Worm (Caenorhabditis elegans) whole organism, young adult: Measurements from ENCODE around the gene srr-8.
A peak's percentile ranks its signal among the peaks of the same experiment; 100 is the strongest.

ENCODE experiments used
- C06A6.2 ChIP-seq: fragments of 200-800 bp; sonication (Bioruptor generic); conservative IDR thresholded peaks from 2 replicates; pipeline ENCODE4 v1.3.6; 2022; ENCODE audit warnings: missing genetic modification characterization, missing compliant biosample characterization
- D2030.7 ChIP-seq: fragments of 200-800 bp; sonication (Bioruptor generic); IDR thresholded peaks from 2 replicates; pipeline ENCODE4 v1.3.6; 2022; ENCODE audit warnings: missing genetic modification reagents, missing genetic modification characterization, missing compliant biosample characterization
- F23B12.7 ChIP-seq: sonication (generic microtip); optimal IDR thresholded peaks from 2 replicates; lab custom pipeline; 2017; ENCODE audit warnings: missing genetic modification characterization, mild to moderate bottlenecking, missing compliant biosample characterization, antibody characterized with exemption, moderate library complexity; ENCODE audit not compliant: insufficient read depth
- F33H1.4 ChIP-seq: fragments of 200-800 bp; sonication (Bioruptor generic); IDR thresholded peaks from 2 replicates; pipeline ENCODE4 v1.3.6; 2022; ENCODE audit warnings: missing genetic modification reagents, missing genetic modification characterization, missing compliant biosample characterization
- F37B4.10 ChIP-seq: fragments of 200-800 bp; sonication (Bioruptor generic); IDR thresholded peaks from 2 replicates; pipeline ENCODE4 v1.3.6; 2022; ENCODE audit warnings: missing genetic modification characterization, missing compliant biosample characterization
- F49E8.2 ChIP-seq: sonication (generic microtip); optimal IDR thresholded peaks from 3 replicates; lab custom pipeline; 2017; ENCODE audit warnings: missing genetic modification characterization, mild to moderate bottlenecking, missing compliant biosample characterization, antibody characterized with exemption, moderate library complexity; ENCODE audit not compliant: insufficient read depth
- F55B11.4 ChIP-seq: sonication (generic microtip); optimal IDR thresholded peaks from 2 replicates; lab custom pipeline; 2016; ENCODE audit warnings: missing compliant biosample characterization, missing genetic modification characterization, borderline replicate concordance; ENCODE audit not compliant: insufficient read depth
- T26A5.8 ChIP-seq: sonication (generic microtip); optimal IDR thresholded peaks from 2 replicates; lab custom pipeline; 2016; ENCODE audit warnings: missing genetic modification characterization, missing compliant biosample characterization
- Y56A3A.18 ChIP-seq: fragments of 200-800 bp; sonication (Bioruptor generic); IDR thresholded peaks from 2 replicates; pipeline ENCODE4 v1.3.6; 2022; ENCODE audit warnings: missing genetic modification reagents, missing genetic modification characterization, missing compliant biosample characterization
- atf-7 ChIP-seq: sonication (generic microtip); optimal IDR thresholded peaks from 2 replicates; lab custom pipeline; 2017; ENCODE audit warnings: mild to moderate bottlenecking, missing genetic modification characterization, missing compliant biosample characterization
- attf-3 ChIP-seq: fragments of 200-800 bp; sonication (Bioruptor generic); conservative IDR thresholded peaks from 2 replicates; pipeline ENCODE4 v1.3.6; 2022; ENCODE audit warnings: missing genetic modification reagents, missing genetic modification characterization, missing compliant biosample characterization
- bed-1 ChIP-seq: fragments of 200-800 bp; sonication (Bioruptor generic); IDR thresholded peaks from 2 replicates; pipeline ENCODE4 v1.3.6; 2022; ENCODE audit warnings: missing genetic modification reagents, missing genetic modification characterization, missing compliant biosample characterization
- ceh-27 ChIP-seq: fragments of 200-800 bp; sonication (Bioruptor generic); optimal IDR thresholded peaks from 2 replicates; lab custom pipeline; 2018; ENCODE audit warnings: mild to moderate bottlenecking, missing genetic modification characterization, moderate library complexity, missing compliant biosample characterization
- ceh-79 ChIP-seq: sonication (generic microtip); optimal IDR thresholded peaks from 2 replicates; lab custom pipeline; 2017; ENCODE audit warnings: mild to moderate bottlenecking, missing genetic modification characterization, missing compliant biosample characterization
- ceh-91 ChIP-seq: fragments of 200-800 bp; sonication (Bioruptor generic); IDR thresholded peaks from 2 replicates; pipeline ENCODE4 v1.3.6; 2022; ENCODE audit warnings: missing genetic modification reagents, missing genetic modification characterization, missing compliant biosample characterization
- chd-7 ChIP-seq: sonication (generic microtip); optimal IDR thresholded peaks from 2 replicates; lab custom pipeline; 2016; ENCODE audit warnings: mild to moderate bottlenecking, missing genetic modification characterization, moderate library complexity, missing compliant biosample characterization
- dpff-1 ChIP-seq: sonication (generic microtip); optimal IDR thresholded peaks from 2 replicates; lab custom pipeline; 2017; ENCODE audit warnings: mild to moderate bottlenecking, missing genetic modification characterization, missing compliant biosample characterization
- dpl-1 ChIP-seq: fragments of 150-350 bp; optimal IDR thresholded peaks from 2 replicates; lab custom pipeline; 2014; ENCODE audit warnings: missing biosample characterization, missing genetic modification reagents, missing genetic modification characterization
- efl-1 ChIP-seq: fragments of 150-350 bp; optimal IDR thresholded peaks from 2 replicates; lab custom pipeline; 2014; ENCODE audit warnings: missing biosample characterization, missing genetic modification reagents, missing genetic modification characterization
- ekl-4 ChIP-seq: fragments of 200-800 bp; sonication (Bioruptor generic); IDR thresholded peaks from 2 replicates; pipeline ENCODE4 v1.3.6; 2022; ENCODE audit warnings: missing genetic modification reagents, missing genetic modification characterization, missing compliant biosample characterization
- gei-17 ChIP-seq: fragments of 200-800 bp; sonication (Bioruptor generic); optimal IDR thresholded peaks from 2 replicates; lab custom pipeline; 2018; ENCODE audit warnings: mild to moderate bottlenecking, missing genetic modification characterization, missing compliant biosample characterization
- him-1 ChIP-seq: sonication (generic microtip); optimal IDR thresholded peaks from 2 replicates; lab custom pipeline; 2016; ENCODE audit warnings: missing genotype, missing genetic modification reagents, missing genetic modification characterization, missing compliant biosample characterization
- hlh-26 ChIP-seq: fragments of 200-800 bp; sonication (Bioruptor generic); conservative IDR thresholded peaks from 2 replicates; pipeline ENCODE4 v1.3.6; 2022; ENCODE audit warnings: missing genetic modification reagents, missing genetic modification characterization, missing compliant biosample characterization
- hmg-20 ChIP-seq: fragments of 200-800 bp; sonication (Bioruptor generic); IDR thresholded peaks from 2 replicates; pipeline ENCODE4 v1.3.6; 2022; ENCODE audit warnings: missing genetic modification reagents, missing genetic modification characterization, missing compliant biosample characterization
- hsf-1 ChIP-seq: fragments of 200-800 bp; sonication (Bioruptor generic); IDR thresholded peaks from 2 replicates; pipeline ENCODE4 v1.3.6; 2022; ENCODE audit warnings: missing genetic modification reagents, missing genetic modification characterization, missing compliant biosample characterization
- let-607 ChIP-seq, 2 experiments: fragments of 200-800 bp in 1 of 2; sonication (Bioruptor generic) in 1 of 2; sonication (generic microtip) in 1 of 2; optimal IDR thresholded peaks; 2 replicates each; lab custom pipeline; 2016 to 2018; ENCODE audit warnings: mild to moderate bottlenecking in 2 of 2, missing compliant biosample characterization in 2 of 2, missing genetic modification characterization in 2 of 2, moderate library complexity in 2 of 2, missing genotype in 1 of 2
- lin-54 ChIP-seq: fragments of 200-800 bp; sonication (Bioruptor generic); optimal IDR thresholded peaks from 2 replicates; lab custom pipeline; 2018; ENCODE audit warnings: mild to moderate bottlenecking, missing genetic modification characterization, missing compliant biosample characterization
- lsl-1 ChIP-seq: fragments of 200-800 bp; sonication (Bioruptor generic); optimal IDR thresholded peaks from 2 replicates; lab custom pipeline; 2018; ENCODE audit warnings: mild to moderate bottlenecking, missing genetic modification characterization, moderate library complexity, missing compliant biosample characterization
- lsy-27 ChIP-seq: sonication (generic microtip); optimal IDR thresholded peaks from 2 replicates; lab custom pipeline; 2017; ENCODE audit warnings: missing genetic modification characterization, mild to moderate bottlenecking, missing compliant biosample characterization, antibody characterized with exemption, missing genotype, borderline replicate concordance; ENCODE audit not compliant: insufficient read depth
- madf-3 ChIP-seq: fragments of 200-800 bp; sonication (Bioruptor generic); IDR thresholded peaks from 2 replicates; pipeline ENCODE4 v1.3.6; 2022; ENCODE audit warnings: missing genetic modification reagents, missing genetic modification characterization, missing compliant biosample characterization
- madf-6 ChIP-seq: fragments of 200-800 bp; sonication (Bioruptor generic); IDR thresholded peaks from 2 replicates; pipeline ENCODE4 v1.3.6; 2022; ENCODE audit warnings: missing genetic modification reagents, missing genetic modification characterization, missing compliant biosample characterization
- madf-8 ChIP-seq: fragments of 200-800 bp; sonication (Bioruptor generic); conservative IDR thresholded peaks from 2 replicates; pipeline ENCODE4 v1.3.6; 2022; ENCODE audit warnings: missing genetic modification reagents, missing genetic modification characterization, missing compliant biosample characterization
- nfya-2 ChIP-seq: fragments of 200-800 bp; sonication (Bioruptor generic); IDR thresholded peaks from 2 replicates; pipeline ENCODE4 v1.3.6; 2022; ENCODE audit warnings: missing genetic modification reagents, missing genetic modification characterization, missing compliant biosample characterization
- nfyb-1 ChIP-seq: fragments of 200-800 bp; sonication (Bioruptor generic); IDR thresholded peaks from 2 replicates; pipeline ENCODE4 v1.3.6; 2022; ENCODE audit warnings: missing genetic modification reagents, missing genetic modification characterization, missing compliant biosample characterization
- pbrm-1 ChIP-seq: fragments of 200-800 bp; sonication (Bioruptor generic); IDR thresholded peaks from 2 replicates; pipeline ENCODE4 v1.3.6; 2022; ENCODE audit warnings: missing genetic modification reagents, missing genetic modification characterization, missing compliant biosample characterization
- pha-4 ChIP-seq: fragments of 150-350 bp; sonication (generic microtip); optimal IDR thresholded peaks from 2 replicates; lab custom pipeline; 2014; ENCODE audit warnings: missing biosample characterization, missing genetic modification reagents, missing genetic modification characterization
- rcor-1 ChIP-seq: fragments of 200-800 bp; sonication (Bioruptor generic); IDR thresholded peaks from 2 replicates; pipeline ENCODE4 v1.3.6; 2022; ENCODE audit warnings: missing genetic modification reagents, missing genetic modification characterization, missing compliant biosample characterization
- rpc-1 ChIP-seq, 2 experiments: fragments of 150-350 bp in 1 of 2; sonication (generic microtip) in 1 of 2; optimal IDR thresholded peaks; 2 replicates each; lab custom pipeline; 2014 to 2018; ENCODE audit warnings: missing biosample characterization in 1 of 2, missing genetic modification characterization in 1 of 2, missing genetic modification reagents in 1 of 2, missing genotype in 1 of 2
- sdz-38 ChIP-seq: sonication (generic microtip); optimal IDR thresholded peaks from 2 replicates; lab custom pipeline; 2016; ENCODE audit warnings: missing genotype, missing genetic modification characterization, missing compliant biosample characterization
- sea-2 ChIP-seq: fragments of 200-800 bp; sonication (Bioruptor generic); IDR thresholded peaks from 2 replicates; pipeline ENCODE4 v1.3.6; 2022; ENCODE audit warnings: missing genetic modification characterization, missing compliant biosample characterization
- snpc-3.4 ChIP-seq: sonication (generic microtip); optimal IDR thresholded peaks from 2 replicates; lab custom pipeline; 2017; ENCODE audit warnings: missing genetic modification characterization, mild to moderate bottlenecking, missing compliant biosample characterization, antibody characterized with exemption, moderate library complexity, missing genotype, missing genetic modification reagents
- snpc-4 ChIP-seq, 5 experiments: fragments of 150-350 bp in 1 of 5; sonication (generic microtip) in 4 of 5; optimal IDR thresholded peaks; 2 replicates each; lab custom pipeline; 2014 to 2018; ENCODE audit warnings: missing genetic modification characterization in 5 of 5, missing biosample characterization in 3 of 5, antibody characterized with exemption in 2 of 5, mild to moderate bottlenecking in 2 of 5, missing compliant biosample characterization in 2 of 5, missing genotype in 2 of 5, moderate library complexity in 2 of 5, missing genetic modification reagents in 1 of 5
- tlf-1 ChIP-seq: fragments of 200-800 bp; sonication (Bioruptor generic); optimal IDR thresholded peaks from 2 replicates; lab custom pipeline; 2018; ENCODE audit warnings: mild to moderate bottlenecking, missing genetic modification characterization, missing compliant biosample characterization
- xnd-1 ChIP-seq: sonication (generic microtip); optimal IDR thresholded peaks from 2 replicates; lab custom pipeline; 2016; ENCODE audit warnings: missing genotype, missing genetic modification reagents, missing genetic modification characterization, missing compliant biosample characterization
- ztf-18 ChIP-seq: sonication (generic microtip); optimal IDR thresholded peaks from 2 replicates; lab custom pipeline; 2016; ENCODE audit warnings: missing genotype, mild to moderate bottlenecking, missing genetic modification characterization, missing compliant biosample characterization
- ztf-26 ChIP-seq: sonication (generic microtip); optimal IDR thresholded peaks from 2 replicates; lab custom pipeline; 2017; ENCODE audit warnings: missing genetic modification characterization, missing compliant biosample characterization

srr-8 gene

ce11 chrV:4963606-4964005, 37.9 kb upstream of the srr-8 start:
- TF ChIP-seq madf-6 (GFP tag; lab: Robert Waterston, UW) (peak; percentile 95), hlh-26 (no peak), rpc-1 (optimal IDR thresholded peaks at IDR 0.05; lab: Kevin White, UChicago) (no peak), rpc-1 (tag; optimal IDR thresholded peaks at IDR 0.05; lab: Kevin White, UChicago) (no peak), T26A5.8 (no peak), F49E8.2 (no peak), bed-1 (GFP tag; lab: Robert Waterston, UW) (no peak), lin-54 (GFP tag; lab: Kevin White, UChicago) (peak; percentile 75), pbrm-1 (GFP tag; lab: Robert Waterston, UW) (no peak), snpc-4 (GFP tag; optimal IDR thresholded peaks at IDR 0.05; lab: Kevin White, UChicago) (no peak), snpc-4 (tag; optimal IDR thresholded peaks at IDR 0.05; lab: Kevin White, UChicago) (peak in 1 of 4 experiments; percentile 39), ceh-27 (GFP tag; lab: Kevin White, UChicago) (no peak), ztf-18 (no peak), pha-4 (tag; lab: Kevin White, UChicago) (no peak), F33H1.4 (GFP tag; lab: Robert Waterston, UW) (peak; percentile 93), lsl-1 (GFP tag; lab: Kevin White, UChicago) (peak; percentile 99), ztf-26 (tag; lab: Kevin White, UChicago) (no peak), sea-2 (GFP tag; lab: Robert Waterston, UW) (no peak), efl-1 (GFP tag; lab: Kevin White, UChicago) (peak; percentile 52), hsf-1 (GFP tag; lab: Robert Waterston, UW) (no peak), madf-8 (GFP tag; lab: Robert Waterston, UW) (peak; percentile 79), C06A6.2 (GFP tag; lab: Robert Waterston, UW) (no peak), D2030.7 (GFP tag; lab: Robert Waterston, UW) (peak; percentile 78), him-1 (peak; percentile 73), dpff-1 (tag; lab: Kevin White, UChicago) (no peak), ekl-4 (no peak), ceh-79 (no peak), dpl-1 (GFP tag; lab: Kevin White, UChicago) (peak; percentile 9), F23B12.7 (tag; lab: Kevin White, UChicago) (no peak), snpc-3.4 (peak; percentile 6), gei-17 (no peak), nfya-2 (GFP tag; lab: Robert Waterston, UW) (no peak), ceh-91 (GFP tag; lab: Robert Waterston, UW) (peak; percentile 60), xnd-1 (tag; lab: Kevin White, UChicago) (peak; percentile 98), hmg-20 (GFP tag; lab: Robert Waterston, UW) (no peak)

- no peak for TF ChIP-seq F33H1.4 (GFP tag; lab: Robert Waterston, UW)
- no peak for TF ChIP-seq attf-3 (GFP tag; lab: Robert Waterston, UW)
- TF ChIP-seq dpff-1 (tag; lab: Kevin White, UChicago): no peak
- TF ChIP-seq tlf-1 (GFP tag; lab: Kevin White, UChicago): no peak
- no peak for TF ChIP-seq rcor-1 (GFP tag; lab: Robert Waterston, UW)
- no peak for TF ChIP-seq let-607 (tag; optimal IDR thresholded peaks at IDR 0.05; lab: Kevin White, UChicago)
- TF ChIP-seq snpc-4 (GFP tag; optimal IDR thresholded peaks at IDR 0.05; lab: Kevin White, UChicago): no peak
- TF ChIP-seq snpc-4 (tag; optimal IDR thresholded peaks at IDR 0.05; lab: Kevin White, UChicago): no peak
- no peak for TF ChIP-seq lsl-1 (GFP tag; lab: Kevin White, UChicago)
- no peak for TF ChIP-seq F55B11.4 (tag; lab: Kevin White, UChicago)
- TF ChIP-seq F49E8.2: no peak
- TF ChIP-seq Y56A3A.18: no peak
- TF ChIP-seq sdz-38: no peak
- TF ChIP-seq chd-7 (tag; lab: Kevin White, UChicago): peak; percentile 20
- TF ChIP-seq nfyb-1 (GFP tag; lab: Robert Waterston, UW): 0 out of 2 replicates have a peak, but pooled peaks have one; percentile 25
- no peak for TF ChIP-seq lsy-27 (tag; lab: Kevin White, UChicago)
- TF ChIP-seq atf-7 (tag; lab: Kevin White, UChicago): no peak
- no peak for TF ChIP-seq madf-3 (GFP tag; lab: Robert Waterston, UW)
- TF ChIP-seq F37B4.10: no peak
Observed at ce11 chrV:4964020-4964635, 37.4 kb upstream of the srr-8 start.
